Fruit fly (Drosophila melanogaster) whole organism, wandering third instar larva: ENCODE measurements around the gene mRpL17.
A peak's percentile ranks its signal among the peaks of the same experiment; 100 is the strongest.

Experiments used
- Abd-B ChIP-seq: fragments of >200 bp; optimal IDR thresholded peaks from 2 replicates; lab custom pipeline; 2017; ENCODE audit warnings: missing biosample characterization, missing genetic modification characterization
- CG32264 ChIP-seq: fragments of 200-800 bp; sonication (Bioruptor generic); optimal IDR thresholded peaks from 2 replicates; lab custom pipeline; 2016; ENCODE audit warnings: missing biosample characterization, missing genetic modification characterization
- CrebA ChIP-seq: fragments of 200-800 bp; sonication (Bioruptor generic); optimal IDR thresholded peaks from 2 replicates; lab custom pipeline; 2016; ENCODE audit warnings: missing biosample characterization, mild to moderate bottlenecking, missing genetic modification characterization, borderline replicate concordance
- Dif ChIP-seq: fragments of 200-275, 200-300 bp; sonication (Bioruptor generic); optimal IDR thresholded peaks from 2 replicates; lab custom pipeline; 2018; ENCODE audit warnings: missing biosample characterization, missing genetic modification characterization; ENCODE audit not compliant: partially characterized antibody
- GATAd ChIP-seq: sonication (Bioruptor generic); optimal IDR thresholded peaks from 2 replicates; lab custom pipeline; 2016; ENCODE audit warnings: missing biosample characterization, missing genetic modification characterization
- HLH106 ChIP-seq: fragments of 200-800 bp; optimal IDR thresholded peaks from 3 replicates; lab custom pipeline; 2019; ENCODE audit warnings: missing biosample characterization, mild to moderate bottlenecking, missing genetic modification characterization, moderate library complexity
- Hnf4 ChIP-seq: fragments of 200-800 bp; sonication (Bioruptor generic); optimal IDR thresholded peaks from 2 replicates; lab custom pipeline; 2016; ENCODE audit warnings: missing biosample characterization, mild to moderate bottlenecking, missing genetic modification characterization
- Hr78 ChIP-seq: fragments of >200 bp; optimal IDR thresholded peaks from 2 replicates; lab custom pipeline; 2017; ENCODE audit warnings: missing biosample characterization, missing genetic modification characterization
- Hr83 ChIP-seq: fragments of 200-300 bp; sonication (Bioruptor generic); optimal IDR thresholded peaks from 2 replicates; lab custom pipeline; 2016; ENCODE audit warnings: missing biosample characterization, mild to moderate bottlenecking, missing genetic modification characterization, moderate library complexity; ENCODE audit not compliant: poor library complexity, severe bottlenecking
- Jra ChIP-seq: sonication (Bioruptor generic); optimal IDR thresholded peaks from 2 replicates; lab custom pipeline; 2016; ENCODE audit warnings: missing biosample characterization, missing genetic modification characterization
- Mio ChIP-seq: sonication (Bioruptor generic); optimal IDR thresholded peaks from 2 replicates; lab custom pipeline; 2016; ENCODE audit warnings: missing biosample characterization, missing genetic modification characterization
- Rel ChIP-seq, 2 experiments: fragments of 200-800 bp; sonication (Bioruptor generic) in 1 of 2; optimal IDR thresholded peaks; 2 replicates in 1 of 2; 3 replicates in 1 of 2; lab custom pipeline; 2016 to 2019; ENCODE audit warnings: mild to moderate bottlenecking in 2 of 2, missing biosample characterization in 2 of 2, missing genetic modification characterization in 2 of 2, moderate library complexity in 1 of 2
- Sp1 ChIP-seq: fragments of 200-800 bp; sonication (Bioruptor generic); optimal IDR thresholded peaks from 3 replicates; lab custom pipeline; 2019; ENCODE audit warnings: missing biosample characterization, mild to moderate bottlenecking, missing genetic modification characterization, moderate library complexity
- Vsx2 ChIP-seq: fragments of 200-300, 225-300 bp; sonication (Bioruptor generic); optimal IDR thresholded peaks from 2 replicates; lab custom pipeline; 2018; ENCODE audit warnings: missing biosample characterization, missing genetic modification characterization; ENCODE audit not compliant: partially characterized antibody
- br ChIP-seq: fragments of 200-800 bp; sonication (Bioruptor generic); optimal IDR thresholded peaks from 2 replicates; lab custom pipeline; 2016; ENCODE audit warnings: missing biosample characterization, missing genetic modification characterization
- dl ChIP-seq, 2 experiments: fragments of 175-275, 200-275 bp in 1 of 2; fragments of 200-275 bp in 1 of 2; sonication (Bioruptor generic); optimal IDR thresholded peaks; lab custom pipeline; 2018; ENCODE audit warnings: mild to moderate bottlenecking in 2 of 2, missing biosample characterization in 2 of 2, missing genetic modification characterization in 2 of 2, moderate library complexity in 2 of 2; ENCODE audit not compliant: partially characterized antibody in 2 of 2, insufficient read depth in 1 of 2
- dmrt93B ChIP-seq: fragments of 200-800 bp; sonication (Bioruptor generic); optimal IDR thresholded peaks from 2 replicates; lab custom pipeline; 2018; ENCODE audit warnings: missing biosample characterization, mild to moderate bottlenecking, missing genetic modification characterization
- dsf ChIP-seq: sonication (Bioruptor generic); optimal IDR thresholded peaks from 2 replicates; lab custom pipeline; 2016; ENCODE audit warnings: missing biosample characterization, missing genetic modification characterization, borderline replicate concordance
- ey ChIP-seq: fragments of 200-800 bp; sonication (Bioruptor generic); optimal IDR thresholded peaks from 2 replicates; lab custom pipeline; 2016; ENCODE audit warnings: missing biosample characterization, missing genetic modification characterization
- foxo ChIP-seq, 2 experiments: fragments of 200-800 bp; sonication (Bioruptor generic); optimal IDR thresholded peaks; 2 replicates in 1 of 2; 3 replicates in 1 of 2; lab custom pipeline; 2016 to 2017; ENCODE audit warnings: missing biosample characterization in 2 of 2, missing genetic modification characterization in 2 of 2
- fru ChIP-seq: fragments of 200-800 bp; sonication (Bioruptor generic); optimal IDR thresholded peaks from 3 replicates; lab custom pipeline; 2016; ENCODE audit warnings: missing biosample characterization, mild to moderate bottlenecking, missing genetic modification characterization
- h ChIP-seq: fragments of 200-800 bp; sonication (Bioruptor generic); optimal IDR thresholded peaks from 3 replicates; lab custom pipeline; 2016; ENCODE audit warnings: missing biosample characterization, mild to moderate bottlenecking, missing genetic modification characterization
- jim ChIP-seq: fragments of 175-275, 200-325 bp; sonication (Bioruptor generic); optimal IDR thresholded peaks from 2 replicates; lab custom pipeline; 2016; ENCODE audit warnings: missing biosample characterization, mild to moderate bottlenecking, missing genetic modification characterization
- lola ChIP-seq: fragments of >200 bp; optimal IDR thresholded peaks from 2 replicates; lab custom pipeline; 2017; ENCODE audit warnings: missing biosample characterization, missing genetic modification characterization
- pan ChIP-seq: fragments of >200 bp; optimal IDR thresholded peaks from 2 replicates; lab custom pipeline; 2017
- psq ChIP-seq: fragments of 200-800 bp; sonication (Bioruptor generic); optimal IDR thresholded peaks from 3 replicates; lab custom pipeline; 2017; ENCODE audit warnings: missing biosample characterization, mild to moderate bottlenecking, missing genetic modification characterization, moderate library complexity
- tai ChIP-seq: sonication (Bioruptor generic); optimal IDR thresholded peaks from 2 replicates; lab custom pipeline; 2016; ENCODE audit warnings: missing biosample characterization, missing genetic modification characterization
- usp ChIP-seq: fragments of >200 bp; optimal IDR thresholded peaks from 2 replicates; lab custom pipeline; 2017; ENCODE audit warnings: missing biosample characterization, missing genetic modification characterization
- woc ChIP-seq: sonication (Bioruptor generic); optimal IDR thresholded peaks from 2 replicates; lab custom pipeline; 2016; ENCODE audit warnings: missing biosample characterization, mild to moderate bottlenecking, missing genetic modification characterization

The mRpL17 gene

DNA sequence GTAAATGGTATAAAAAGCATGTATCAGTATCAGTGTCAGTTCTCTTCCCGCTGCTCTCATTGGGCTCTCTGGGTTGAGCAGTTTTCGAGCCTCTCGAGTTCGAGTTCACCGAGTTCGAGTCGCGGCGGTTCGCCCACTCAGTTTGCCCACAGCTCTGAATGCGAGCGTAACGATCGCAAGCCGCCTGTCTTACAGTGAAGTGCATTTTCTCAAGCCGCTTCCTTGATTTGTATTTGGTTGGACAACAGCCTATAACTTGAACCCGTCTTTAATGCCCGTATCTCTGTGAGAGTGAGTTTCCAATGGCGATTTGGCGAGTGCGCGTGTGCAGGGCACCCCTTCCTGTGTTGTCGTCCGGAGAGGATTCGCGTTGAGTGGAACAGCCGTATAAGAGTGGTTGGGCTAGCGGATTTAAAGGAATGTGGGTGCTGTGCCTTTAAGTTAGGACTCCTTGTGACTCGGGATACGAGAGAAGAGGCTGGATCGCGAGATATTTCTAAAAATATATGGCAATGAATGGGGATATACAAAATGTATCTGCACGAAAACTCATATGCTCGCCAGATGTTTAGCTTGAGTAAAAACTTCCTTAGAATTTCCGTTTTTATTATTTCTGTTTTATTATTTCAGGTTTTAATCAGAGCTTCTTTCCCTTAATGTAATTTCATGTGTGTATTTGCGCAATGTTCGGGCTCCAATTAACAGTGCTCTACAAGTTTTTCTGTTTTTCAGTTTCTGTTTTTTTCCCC lies 7.1 kb downstream of the mRpL17 start:
- no peak for TF ChIP-seq woc (GFP tag; lab: Kevin White, UChicago)
- TF ChIP-seq Dif (GFP tag; lab: Kevin White, UChicago), result peak; percentile 64
- no peak for TF ChIP-seq dmrt93B (GFP tag; lab: Kevin White, UChicago)
- TF ChIP-seq br, result peak; percentile 15
- peak; percentile 41 for TF ChIP-seq Vsx2
- TF ChIP-seq Sp1, result no peak
- TF ChIP-seq dl (GFP tag; optimal IDR thresholded peaks at IDR 0.05; lab: Kevin White, UChicago; ENCODE audit: insufficient read depth in 1 of 2, partially characterized antibody in 2 of 2), result peak; percentile 74
- TF ChIP-seq Hr83 (GFP tag; lab: Kevin White, UChicago), result peak; percentile 41
- TF ChIP-seq Rel (GFP tag; optimal IDR thresholded peaks at IDR 0.05; lab: Kevin White, UChicago), result no peak
- peak; percentile 11 for TF ChIP-seq Rel (tag; optimal IDR thresholded peaks at IDR 0.05; lab: Kevin White, UChicago)
- TF ChIP-seq Jra, result peak; percentile 50

dm6 chr3L:273291-273690 lies 8.7 kb downstream of the mRpL17 start, which contains the start of gene CG32845:
TSS of gene CG32845 (minus strand) at chr3L:273391.
- TF ChIP-seq lola, result no peak
- no peak for TF ChIP-seq tai
- no peak for TF ChIP-seq Dif (GFP tag; lab: Kevin White, UChicago)
- no peak for TF ChIP-seq Sp1
- no peak for TF ChIP-seq h (GFP tag; lab: Kevin White, UChicago)
- TF ChIP-seq psq (GFP tag; lab: Kevin White, UChicago), result no peak
- TF ChIP-seq fru, result no peak
- no peak for TF ChIP-seq br
- no peak for TF ChIP-seq GATAd (GFP tag; lab: Kevin White, UChicago)
- no peak for TF ChIP-seq jim
- no peak for TF ChIP-seq dsf (GFP tag; lab: Kevin White, UChicago)
- no peak for TF ChIP-seq pan (lab: Kevin White, UChicago)

- TF ChIP-seq psq (GFP tag; lab: Kevin White, UChicago) (no peak), fru (no peak), usp (no peak), jim (no peak)
These were observed 10.3 kb downstream of the mRpL17 start, which contains the start of gene ttm2 for dm6 chr3L:274855-275254. TSS of gene ttm2 (plus strand) at chr3L:275155.

dm6 chr3L:276736-277487 lies 12.3 kb downstream of the mRpL17 start, which contains the start of gene RhoGEF3:
TSS of gene RhoGEF3 (plus strand) at chr3L:277437.
- TF ChIP-seq Mio (GFP tag; lab: Kevin White, UChicago), result no peak
- TF ChIP-seq Hnf4 (GFP tag; lab: Kevin White, UChicago), result no peak
- TF ChIP-seq pan (lab: Kevin White, UChicago), result no peak
- no peak for TF ChIP-seq foxo (GFP tag; optimal IDR thresholded peaks at IDR 0.05; lab: Kevin White, UChicago)
- no peak for TF ChIP-seq dmrt93B (GFP tag; lab: Kevin White, UChicago)
- TF ChIP-seq Sp1, result no peak
- TF ChIP-seq Jra, result no peak
- TF ChIP-seq usp, result no peak
- no peak for TF ChIP-seq Dif (GFP tag; lab: Kevin White, UChicago)
- TF ChIP-seq ey (GFP tag; lab: Kevin White, UChicago), result no peak
- no peak for TF ChIP-seq Abd-B (GFP tag; lab: Kevin White, UChicago)
- TF ChIP-seq psq (GFP tag; lab: Kevin White, UChicago), result no peak
- no peak for TF ChIP-seq Hr78

dm6 chr3L:282276-282675 lies 17.7 kb downstream of the mRpL17 start:
- peak; percentile 90 for TF ChIP-seq psq (GFP tag; lab: Kevin White, UChicago)
- peak; percentile 16 for TF ChIP-seq Dif (GFP tag; lab: Kevin White, UChicago)
- no peak for TF ChIP-seq Hr78

DNA sequence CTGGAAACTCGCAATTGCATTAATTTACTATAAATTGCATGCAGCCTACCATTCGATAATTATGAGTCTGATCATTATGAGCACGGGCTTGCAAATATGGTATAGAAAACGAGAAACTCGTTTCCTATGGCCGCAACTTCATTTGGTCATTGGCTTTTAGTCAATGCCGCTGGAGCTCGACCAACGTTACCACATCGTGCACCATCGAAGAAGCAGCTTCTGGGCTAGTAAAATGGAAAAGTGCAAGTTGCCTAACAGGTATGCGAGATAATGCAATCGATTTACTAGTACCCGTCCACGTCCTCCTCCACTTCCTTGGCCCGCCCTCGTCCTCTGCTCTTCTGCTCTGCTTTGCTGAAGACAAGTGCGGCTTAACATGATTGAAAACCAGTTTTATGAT lies 19.7 kb downstream of the mRpL17 start:
- no peak for TF ChIP-seq jim
- no peak for TF ChIP-seq dsf (GFP tag; lab: Kevin White, UChicago)
- no peak for TF ChIP-seq fru
- TF ChIP-seq foxo (GFP tag; optimal IDR thresholded peaks at IDR 0.05; lab: Kevin White, UChicago), result no peak
- TF ChIP-seq br, result no peak
- no peak for TF ChIP-seq CG32264
- TF ChIP-seq HLH106 (tag; lab: Kevin White, UChicago), result no peak
- no peak for TF ChIP-seq CrebA (GFP tag; lab: Kevin White, UChicago)
- TF ChIP-seq Mio (GFP tag; lab: Kevin White, UChicago), result no peak
- no peak for TF ChIP-seq h (GFP tag; lab: Kevin White, UChicago)
